Worm (Caenorhabditis elegans): ENCODE data around the gene zip-5.

Gene zip-5

DNA sequence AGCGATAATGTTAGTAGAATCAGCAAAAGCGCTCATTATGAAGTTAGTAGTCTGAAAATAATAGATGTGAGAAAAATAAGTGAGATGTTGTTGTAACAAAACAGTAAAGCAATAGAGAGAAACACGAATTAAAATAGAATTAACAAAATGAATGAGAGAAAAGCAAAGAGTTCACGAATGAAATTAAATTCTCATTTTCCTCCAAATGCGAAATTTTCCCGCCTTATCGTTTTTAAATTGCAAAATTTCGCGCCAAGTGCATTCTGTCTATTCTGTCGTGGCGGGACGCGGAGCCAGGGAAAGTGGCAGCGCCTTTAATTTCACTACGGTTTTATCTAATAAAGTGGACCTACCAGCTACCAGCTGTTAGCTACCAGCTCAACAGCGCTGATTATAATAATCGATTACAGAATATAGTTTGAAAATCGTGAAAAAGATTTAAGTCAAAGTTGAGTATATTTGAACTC, 47.9 kb downstream of the zip-5 start, which contains the start of gene nasp-2:
TSS of gene nasp-2 (minus strand) at position 51 of the 467 bp plus-strand sequence.
- TF ChIP-seq ztf-11 (tag; optimal IDR thresholded peaks at IDR 0.05) (no peak), gmeb-1 (tag; optimal IDR thresholded peaks at IDR 0.05) (peak; percentile 57)

DNA sequence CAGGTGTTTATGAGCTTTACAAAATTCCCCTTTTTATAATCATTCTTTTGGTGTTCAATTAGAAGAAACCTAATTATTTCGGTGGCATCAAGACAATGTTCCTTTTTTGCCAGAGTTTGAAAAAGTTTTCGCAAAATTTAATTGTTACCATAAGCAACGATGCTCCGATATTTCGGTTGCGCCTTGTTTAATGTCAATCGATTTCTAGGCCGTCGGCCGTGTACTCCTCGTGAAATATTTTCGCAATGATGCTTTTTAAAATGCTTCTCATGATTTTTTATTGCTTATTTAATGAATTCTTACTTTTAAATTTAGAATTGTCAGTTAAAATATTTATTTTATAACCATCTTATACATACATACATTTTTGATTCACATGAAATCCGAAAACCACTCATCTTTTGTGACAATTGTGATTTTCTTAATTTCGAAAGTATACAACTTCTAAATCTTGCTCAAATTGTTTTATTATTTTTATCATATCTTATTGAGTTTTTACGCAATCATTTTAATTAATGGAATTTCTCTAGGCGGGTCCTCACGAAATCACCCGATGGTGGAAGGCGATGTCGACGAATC, 48.8 kb downstream of the zip-5 start, which contains the start of gene C50B6.3:
TSS of gene C50B6.3 (plus strand) at position 529 of the 579 bp plus-strand sequence.
- TF ChIP-seq nhr-12 (tag; optimal IDR thresholded peaks at IDR 0.05) (no peak), blmp-1 (tag; optimal IDR thresholded peaks at IDR 0.05; ENCODE audit: insufficient read depth) (peak; percentile 37), snpc-4 (tag; optimal IDR thresholded peaks at IDR 0.05) (peak; percentile 77), egl-27 (tag; optimal IDR thresholded peaks at IDR 0.05) (peak; percentile 21), sma-9 (GFP tag; optimal IDR thresholded peaks at IDR 0.05) (peak; percentile 97), sma-9 (tag; optimal IDR thresholded peaks at IDR 0.05) (no peak), nhr-77 (tag; optimal IDR thresholded peaks at IDR 0.05) (no peak), unc-62 (GFP tag; optimal IDR thresholded peaks at IDR 0.05) (no peak), Y55F3AM.14 (GFP tag; optimal IDR thresholded peaks at IDR 0.05) (no peak), nhr-21 (tag; optimal IDR thresholded peaks at IDR 0.05) (peak; percentile 58), fos-1 (tag; optimal IDR thresholded peaks at IDR 0.05) (peak; percentile 53), ZK546.5 (tag; optimal IDR thresholded peaks at IDR 0.05) (no peak), ztf-4 (tag; optimal IDR thresholded peaks at IDR 0.05) (peak; percentile 47), C34F6.9 (tag; optimal IDR thresholded peaks at IDR 0.05) (peak; percentile 86), gmeb-1 (tag; optimal IDR thresholded peaks at IDR 0.05) (peak; percentile 85), F13H6.1 (tag; optimal IDR thresholded peaks at IDR 0.05) (peak; percentile 80), lin-39 (tag; optimal IDR thresholded peaks at IDR 0.05) (no peak), lsy-2 (tag; optimal IDR thresholded peaks at IDR 0.05) (peak; percentile 80 to 92), nhr-10 (tag; optimal IDR thresholded peaks at IDR 0.05) (no peak), sem-4 (tag; optimal IDR thresholded peaks at IDR 0.05) (peak; percentile 79), sma-3 (GFP tag; optimal IDR thresholded peaks at IDR 0.05) (peak; percentile 93), ama-1 (optimal IDR thresholded peaks at IDR 0.05) (no peak), lin-11 (tag; optimal IDR thresholded peaks at IDR 0.05) (peak; percentile 55), mab-5 (tag; optimal IDR thresholded peaks at IDR 0.05) (peak; percentile 51), R02D3.7 (tag; optimal IDR thresholded peaks at IDR 0.05) (peak; percentile 14), nhr-129 (tag; optimal IDR thresholded peaks at IDR 0.05) (no peak), lin-13 (GFP tag; optimal IDR thresholded peaks at IDR 0.05) (peak; percentile 73), ceh-16 (tag; optimal IDR thresholded peaks at IDR 0.05) (peak; percentile 65), crh-2 (tag; optimal IDR thresholded peaks at IDR 0.05) (peak; percentile 76), ztf-11 (tag; optimal IDR thresholded peaks at IDR 0.05) (no peak), nhr-237 (tag; optimal IDR thresholded peaks at IDR 0.05) (no peak)

DNA sequence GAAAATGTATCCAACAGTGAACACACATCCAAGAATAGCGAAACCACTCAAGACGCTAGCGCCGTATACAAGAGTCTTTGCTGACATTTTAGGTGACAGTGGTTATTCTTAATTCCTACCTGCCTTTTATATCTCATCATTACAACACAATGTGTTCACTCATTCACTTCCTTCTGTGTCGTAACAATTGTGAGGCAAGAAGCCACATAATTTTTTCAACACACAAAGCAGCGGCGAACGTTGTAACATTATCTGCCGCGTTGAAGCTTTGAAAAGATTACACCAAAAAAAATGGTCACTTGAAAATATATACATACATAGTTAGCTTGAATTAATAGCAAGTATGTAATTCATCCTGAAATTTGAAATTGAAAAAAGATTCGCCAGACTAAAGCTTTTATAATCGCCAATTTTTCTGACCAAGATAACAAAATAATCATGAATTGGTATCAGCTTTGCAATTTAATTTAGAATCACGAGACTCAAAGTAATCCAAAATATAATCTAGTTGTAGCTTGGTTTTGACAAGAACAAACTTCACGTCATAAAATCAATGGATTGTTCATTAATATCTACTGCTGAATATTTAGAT, 53.7 kb downstream of the zip-5 start, which contains the start of the genes col-161 and srh-18:
TSS of gene col-161 (minus strand) at position 101 of the 592 bp plus-strand sequence.
TSS of gene srh-18 (plus strand) at position 542 of the 592 bp plus-strand sequence.
- TF ChIP-seq mab-5 (tag; optimal IDR thresholded peaks at IDR 0.05): no peak
- TF ChIP-seq peb-1 (tag; optimal IDR thresholded peaks at IDR 0.05): no peak
- no peak for TF ChIP-seq zag-1 (tag; optimal IDR thresholded peaks at IDR 0.05)
- no peak for TF ChIP-seq crh-2 (tag; optimal IDR thresholded peaks at IDR 0.05)
- no peak for TF ChIP-seq unc-55 (GFP tag; optimal IDR thresholded peaks at IDR 0.05)
- no peak for TF ChIP-seq nhr-23 (tag; optimal IDR thresholded peaks at IDR 0.05)
- TF ChIP-seq alr-1 (tag; optimal IDR thresholded peaks at IDR 0.05): no peak
- no peak for TF ChIP-seq mdl-1 (tag; optimal IDR thresholded peaks at IDR 0.05)
- TF ChIP-seq gmeb-1 (tag; optimal IDR thresholded peaks at IDR 0.05): no peak
- no peak for TF ChIP-seq unc-39 (tag; optimal IDR thresholded peaks at IDR 0.05)
- no peak for TF ChIP-seq aly-2 (tag; optimal IDR thresholded peaks at IDR 0.05)
- no peak for TF ChIP-seq nhr-12 (tag; optimal IDR thresholded peaks at IDR 0.05)

Data from whole organism, L2 larva.